Worm (Caenorhabditis elegans) whole organism, midembryonic: Measurements from ENCODE around the gene B0024.11.

Source experiments
- T22C8.4 ChIP-seq: fragments of 200-800 bp; sonication (Bioruptor generic); IDR thresholded peaks from 2 replicates; pipeline ENCODE4 v1.3.6; 2022; ENCODE audit warnings: missing genetic modification characterization, missing compliant biosample characterization
- cog-1 ChIP-seq: sonication (generic microtip); optimal IDR thresholded peaks from 2 replicates; lab custom pipeline; 2016; ENCODE audit warnings: missing genetic modification characterization, missing compliant biosample characterization
- flt-1 ChIP-seq: fragments of 200-800 bp; sonication (Bioruptor generic); IDR thresholded peaks from 2 replicates; pipeline ENCODE4 v1.3.6; 2022; ENCODE audit warnings: missing genetic modification characterization, missing compliant biosample characterization
- klf-2 ChIP-seq: fragments of 200-800 bp; sonication (Bioruptor generic); conservative IDR thresholded peaks from 2 replicates; pipeline ENCODE4 v1.3.6; 2022; ENCODE audit warnings: missing genetic modification reagents, missing genetic modification characterization, missing compliant biosample characterization
- med-1 ChIP-seq: sonication (generic microtip); optimal IDR thresholded peaks from 2 replicates; lab custom pipeline; 2017; ENCODE audit warnings: missing genetic modification characterization, mild to moderate bottlenecking, missing compliant biosample characterization, antibody characterized with exemption, missing genetic modification reagents; ENCODE audit not compliant: insufficient read depth
- ref-1 ChIP-seq: fragments of 200-800 bp; sonication (Bioruptor generic); conservative IDR thresholded peaks from 2 replicates; pipeline ENCODE4 v1.3.6; 2022; ENCODE audit warnings: missing genetic modification reagents, missing genetic modification characterization, missing compliant biosample characterization
- tab-1 ChIP-seq: fragments of 200-800 bp; sonication (Bioruptor generic); IDR thresholded peaks from 2 replicates; pipeline ENCODE4 v1.3.6; 2022; ENCODE audit warnings: missing genetic modification characterization, missing compliant biosample characterization
- ztf-23 ChIP-seq: fragments of 200-800 bp; sonication (Bioruptor generic); IDR thresholded peaks from 2 replicates; pipeline ENCODE4 v1.3.6; 2022; ENCODE audit warnings: missing genetic modification reagents, missing genetic modification characterization, missing compliant biosample characterization
- ztf-29 ChIP-seq: fragments of 200-800 bp; sonication (Bioruptor generic); IDR thresholded peaks from 2 replicates; pipeline ENCODE4 v1.3.6; 2022; ENCODE audit warnings: missing genetic modification reagents, missing genetic modification characterization, missing compliant biosample characterization

The B0024.11 gene

DNA sequence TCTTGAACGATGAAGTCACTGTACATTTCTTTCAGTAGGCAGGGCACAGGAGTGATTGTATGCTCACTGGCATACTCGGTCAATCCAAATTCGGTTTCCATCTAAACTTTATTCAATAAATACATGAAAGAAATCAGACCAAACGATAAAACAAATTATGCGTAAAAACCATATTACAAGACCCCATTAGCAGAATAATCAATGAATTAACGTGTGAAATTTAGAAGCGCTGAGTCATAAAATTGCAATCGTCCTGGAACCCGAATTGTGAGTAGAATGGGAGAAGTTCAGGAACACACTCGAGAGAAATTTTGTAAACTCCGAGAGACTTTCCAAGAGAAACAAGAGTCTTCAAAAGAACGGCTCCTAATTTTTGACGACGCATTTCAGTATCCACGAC lies at the start of gene B0024.11:
Gene B0024.11, minus strand, starts transcription at position 101 of the 400 bp plus-strand sequence.
- TF ChIP-seq med-1 (GFP tag; lab: Kevin White, UChicago) (no peak), flt-1 (GFP tag; lab: Robert Waterston, UW) (no peak), klf-2 (no peak), cog-1 (tag; lab: Kevin White, UChicago) (no peak)

DNA sequence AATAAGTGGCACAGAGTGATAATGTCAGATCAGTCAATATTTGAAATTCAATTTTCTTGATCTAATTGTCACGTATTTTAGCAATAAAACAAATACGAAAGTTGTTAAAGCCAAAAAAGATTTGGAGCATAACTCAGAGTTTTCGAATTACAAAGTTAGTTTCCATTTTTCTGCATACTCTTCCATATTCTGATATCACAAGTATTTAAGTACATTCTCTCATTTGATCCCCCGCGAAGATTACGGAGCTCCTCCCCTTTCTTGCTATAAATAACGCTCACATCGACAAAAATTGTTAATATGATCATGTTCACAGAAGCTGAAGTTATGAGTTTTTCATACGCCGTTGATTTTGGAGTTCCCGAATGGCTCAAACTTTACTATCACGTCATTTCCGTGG lies 48.9 kb upstream of the B0024.11 start, which contains the start of gene sri-20:
Gene sri-20, plus strand, starts transcription at position 301 of the 400 bp plus-strand sequence.
- no peak for TF ChIP-seq tab-1 (GFP tag; lab: Robert Waterston, UW)
- no peak for TF ChIP-seq ztf-23 (GFP tag; lab: Robert Waterston, UW)
- TF ChIP-seq klf-2: no peak
- TF ChIP-seq ref-1 (GFP tag; lab: Robert Waterston, UW): no peak
- TF ChIP-seq cog-1 (tag; lab: Kevin White, UChicago): no peak
- TF ChIP-seq T22C8.4: no peak
- no peak for TF ChIP-seq flt-1 (GFP tag; lab: Robert Waterston, UW)

DNA sequence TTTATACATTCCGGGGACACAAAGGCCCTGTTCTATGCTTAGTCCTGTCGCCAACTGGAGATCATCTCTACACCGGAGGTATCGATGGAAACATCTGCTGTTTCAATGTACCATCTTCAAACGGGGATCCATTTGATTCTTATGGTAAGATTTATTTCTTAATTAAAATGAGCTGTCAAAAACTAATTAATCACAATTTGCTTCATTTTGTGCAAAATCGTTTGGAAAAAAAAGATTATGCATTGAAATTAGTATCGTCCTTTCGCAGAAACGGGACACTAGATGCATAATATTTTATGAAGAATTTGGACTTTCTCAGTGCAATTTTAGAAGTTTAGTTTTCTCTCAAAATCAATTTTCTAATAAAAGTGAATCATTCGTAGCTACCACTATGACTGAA lies 44.5 kb upstream of the B0024.11 start:
- TF ChIP-seq med-1 (GFP tag; lab: Kevin White, UChicago): no peak

DNA sequence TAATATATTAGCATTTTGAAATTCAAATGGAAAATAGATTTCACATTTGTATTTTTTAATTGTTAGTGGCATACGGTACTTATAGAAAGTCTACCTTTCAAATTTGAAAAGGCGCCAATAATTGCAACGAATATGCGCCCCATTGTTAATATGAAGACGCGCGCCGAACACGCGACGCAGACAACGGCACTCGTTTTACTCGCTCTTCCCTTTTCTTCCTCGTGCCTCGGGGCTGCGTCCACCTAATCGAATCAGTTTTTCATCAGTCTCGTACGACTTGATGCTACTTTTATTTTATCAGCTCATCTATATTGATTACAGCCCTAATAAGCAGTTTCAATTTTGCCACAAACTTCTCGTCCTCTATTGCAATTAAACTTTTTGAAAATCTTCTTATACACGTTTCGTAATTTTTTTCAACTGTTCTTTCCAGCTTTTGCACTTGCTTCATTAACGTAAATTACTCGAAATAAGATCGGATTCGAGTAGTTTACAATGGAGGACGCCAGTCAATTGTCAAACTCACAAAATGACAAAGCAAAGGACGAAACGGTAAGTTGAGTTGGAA lies 42.6 kb upstream of the B0024.11 start, which contains the start of gene cash-1:
Gene cash-1, plus strand, starts transcription at position 432 of the 568 bp plus-strand sequence.
- TF ChIP-seq med-1 (GFP tag; lab: Kevin White, UChicago) (no peak), ztf-23 (GFP tag; lab: Robert Waterston, UW) (0 out of 2 replicates have a peak, but pooled peaks have one; percentile 18)

DNA sequence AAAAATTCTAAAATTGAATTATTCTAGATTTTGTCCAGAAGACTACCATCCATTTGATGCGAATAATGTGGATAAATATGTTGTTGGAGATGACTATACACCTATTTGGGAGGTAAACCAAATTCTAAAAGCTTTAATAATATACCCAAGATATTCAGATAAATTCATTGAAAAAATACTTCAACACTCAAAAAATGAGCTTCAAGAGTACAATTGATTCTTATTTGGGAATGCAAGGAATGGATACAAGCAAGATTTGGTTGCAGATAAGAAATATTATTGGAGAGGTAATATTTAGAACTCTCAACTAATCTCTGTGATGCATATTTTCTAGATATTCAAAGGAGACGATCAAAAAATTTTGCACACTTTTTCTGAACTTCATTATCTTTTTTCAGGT lies 40.9 kb upstream of the B0024.11 start:
- TF ChIP-seq ztf-29 (GFP tag; lab: Robert Waterston, UW): no peak
- TF ChIP-seq flt-1 (GFP tag; lab: Robert Waterston, UW): no peak
- TF ChIP-seq ref-1 (GFP tag; lab: Robert Waterston, UW): no peak
- TF ChIP-seq ztf-23 (GFP tag; lab: Robert Waterston, UW): no peak
- TF ChIP-seq T22C8.4: no peak
- TF ChIP-seq klf-2: no peak
- no peak for TF ChIP-seq cog-1 (tag; lab: Kevin White, UChicago)
- TF ChIP-seq tab-1 (GFP tag; lab: Robert Waterston, UW): no peak
- no peak for TF ChIP-seq med-1 (GFP tag; lab: Kevin White, UChicago)

DNA sequence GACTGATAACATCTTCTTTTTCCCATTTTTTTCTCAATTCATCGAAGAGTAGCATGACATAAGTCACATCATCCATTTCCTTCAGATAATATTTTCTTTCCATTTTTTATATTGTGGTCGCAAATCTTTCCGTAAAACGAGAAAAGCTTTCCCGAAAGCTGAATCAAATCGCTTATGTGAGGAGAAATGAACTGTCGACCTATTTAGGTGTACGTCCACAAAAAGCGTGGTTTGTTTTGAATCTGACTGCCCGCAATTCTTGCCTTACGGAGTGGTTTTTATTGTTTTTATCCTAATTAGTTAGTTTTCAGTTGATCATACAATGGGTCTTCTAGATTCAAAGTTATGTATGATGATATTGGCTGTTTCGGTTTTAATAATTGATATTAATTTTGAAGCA lies 38.9 kb upstream of the B0024.11 start, which contains the start of gene ttll-15:
Gene ttll-15, plus strand, starts transcription at position 301 of the 400 bp plus-strand sequence.
- no peak for TF ChIP-seq ztf-23 (GFP tag; lab: Robert Waterston, UW)

DNA sequence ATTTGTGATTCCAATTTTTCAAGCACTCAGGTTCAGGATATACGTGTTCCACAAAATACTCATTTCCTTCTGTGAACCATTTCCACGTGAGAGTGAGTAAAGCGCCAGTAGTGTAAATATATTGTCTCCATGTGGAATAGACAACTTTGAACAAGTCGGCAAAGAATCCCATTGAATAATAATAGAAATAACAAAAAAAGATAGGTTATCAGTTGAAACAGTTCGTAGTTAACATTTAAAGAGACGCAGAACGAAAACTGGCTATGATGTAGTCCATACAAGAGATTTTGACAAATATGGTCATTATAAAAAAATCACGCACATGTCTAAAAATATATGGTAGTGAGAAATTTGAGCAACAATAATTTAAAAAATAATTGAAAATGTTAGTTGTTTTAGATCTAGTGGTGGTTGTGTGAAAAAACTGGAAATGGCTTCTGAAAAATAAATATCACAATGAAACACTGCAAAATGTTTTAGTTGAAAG lies 38.2 kb upstream of the B0024.11 start, which contains the start of gene ceeh-2:
Gene ceeh-2, minus strand, starts transcription at position 437 of the 487 bp plus-strand sequence.
- no peak for TF ChIP-seq tab-1 (GFP tag; lab: Robert Waterston, UW)
- no peak for TF ChIP-seq ztf-23 (GFP tag; lab: Robert Waterston, UW)
- no peak for TF ChIP-seq cog-1 (tag; lab: Kevin White, UChicago)
- TF ChIP-seq ztf-29 (GFP tag; lab: Robert Waterston, UW): no peak

DNA sequence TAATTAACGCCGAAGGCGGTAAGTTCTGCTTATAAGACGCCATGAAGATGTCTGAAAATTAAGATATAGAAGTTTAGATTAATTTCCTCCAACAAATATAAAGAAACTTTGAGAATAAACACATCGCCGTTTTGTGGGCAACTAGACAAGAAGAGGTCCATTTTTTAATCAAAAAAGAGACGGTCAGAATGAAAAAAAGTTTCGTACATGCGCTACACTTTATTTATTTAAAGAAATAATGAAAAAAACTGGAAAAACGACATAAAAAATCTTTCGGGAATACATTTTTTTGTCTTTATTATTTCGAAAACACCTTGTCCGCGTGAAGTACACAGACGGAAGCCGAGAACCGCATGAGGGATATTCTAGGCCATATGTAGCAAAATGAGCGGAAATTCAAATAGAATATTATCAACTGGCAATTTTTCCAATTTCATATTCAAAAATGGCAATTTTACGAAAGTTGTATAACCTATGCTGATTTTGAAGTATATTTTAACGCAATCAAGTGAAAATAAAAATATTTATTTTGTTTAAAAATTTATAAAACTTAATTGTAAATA lies 36.5 kb upstream of the B0024.11 start, which contains the start of gene sluh-7:
Gene sluh-7, minus strand, starts transcription at position 51 of the 563 bp plus-strand sequence.
- peak; percentile 79 for TF ChIP-seq flt-1 (GFP tag; lab: Robert Waterston, UW)
- 0 out of 2 replicates have a peak, but pooled peaks have one; percentile 31 for TF ChIP-seq klf-2
- peak; percentile 75 for TF ChIP-seq ztf-23 (GFP tag; lab: Robert Waterston, UW)
- TF ChIP-seq med-1 (GFP tag; lab: Kevin White, UChicago): no peak
- TF ChIP-seq ref-1 (GFP tag; lab: Robert Waterston, UW): no peak
- peak; percentile 46 for TF ChIP-seq cog-1 (tag; lab: Kevin White, UChicago)
- TF ChIP-seq ztf-29 (GFP tag; lab: Robert Waterston, UW): peak; percentile 70; the same call in 1 of the 2 replicates
- TF ChIP-seq T22C8.4: no peak; the same call in 1 of the 2 replicates
- no peak for TF ChIP-seq tab-1 (GFP tag; lab: Robert Waterston, UW)

DNA sequence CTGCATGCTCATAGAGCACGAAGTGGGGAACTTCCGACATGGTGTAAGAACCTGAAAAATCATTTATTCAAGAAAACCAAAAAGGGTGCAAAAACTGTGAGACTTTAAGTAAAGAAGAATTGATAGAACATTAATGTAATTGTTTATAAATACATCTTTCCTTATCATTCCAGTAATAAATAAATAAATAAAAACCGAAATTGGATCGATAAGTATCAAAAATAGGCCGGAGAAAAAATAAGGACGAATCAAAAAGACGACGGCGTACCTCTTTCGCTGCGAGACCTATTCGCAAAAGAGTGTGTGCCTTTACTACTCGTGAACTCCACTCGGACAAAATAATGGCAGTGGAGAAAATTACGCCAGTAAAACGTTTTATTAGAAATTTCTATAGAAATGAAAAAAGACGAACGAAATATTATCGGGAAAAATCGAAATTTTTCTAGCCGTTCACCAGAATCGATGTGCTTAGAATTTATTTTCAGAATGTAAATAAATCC lies 33.6 kb upstream of the B0024.11 start, which contains the start of gene nol-56:
Gene nol-56, minus strand, starts transcription at position 51 of the 500 bp plus-strand sequence.
- TF ChIP-seq ztf-23 (GFP tag; lab: Robert Waterston, UW) (no peak), ref-1 (GFP tag; lab: Robert Waterston, UW) (no peak), klf-2 (no peak), tab-1 (GFP tag; lab: Robert Waterston, UW) (no peak), med-1 (GFP tag; lab: Kevin White, UChicago) (no peak), ztf-29 (GFP tag; lab: Robert Waterston, UW) (no peak), T22C8.4 (no peak), cog-1 (tag; lab: Kevin White, UChicago) (no peak), flt-1 (GFP tag; lab: Robert Waterston, UW) (no peak)

DNA sequence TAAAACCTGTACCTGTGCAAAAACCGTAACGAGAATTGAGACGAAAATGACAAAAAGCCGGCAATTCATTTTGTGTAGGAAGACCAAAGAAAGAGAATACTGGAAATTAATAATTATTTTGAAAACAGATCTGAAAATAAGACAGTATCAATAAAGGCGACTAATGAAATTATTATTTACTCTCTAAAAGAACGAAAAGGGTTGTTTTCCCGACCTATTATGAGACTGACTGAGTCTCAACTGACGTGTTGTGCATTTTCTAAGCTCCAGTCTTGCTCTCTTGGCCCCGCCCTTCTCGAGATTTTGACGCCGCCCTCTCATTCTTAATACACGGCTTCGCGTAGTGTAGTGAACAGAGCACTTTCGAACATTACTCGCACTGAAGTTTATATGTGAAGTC lies 30.7 kb upstream of the B0024.11 start, which contains the start of gene K07C5.9:
Gene K07C5.9, minus strand, starts transcription at position 101 of the 400 bp plus-strand sequence.
- TF ChIP-seq T22C8.4: no peak
- TF ChIP-seq flt-1 (GFP tag; lab: Robert Waterston, UW): no peak
- no peak for TF ChIP-seq ztf-29 (GFP tag; lab: Robert Waterston, UW)
- no peak for TF ChIP-seq tab-1 (GFP tag; lab: Robert Waterston, UW)
- no peak for TF ChIP-seq med-1 (GFP tag; lab: Kevin White, UChicago)
- TF ChIP-seq cog-1 (tag; lab: Kevin White, UChicago): no peak
- no peak for TF ChIP-seq ref-1 (GFP tag; lab: Robert Waterston, UW)
- TF ChIP-seq klf-2: no peak
- no peak for TF ChIP-seq ztf-23 (GFP tag; lab: Robert Waterston, UW)
